Fruit fly (Drosophila melanogaster): Measurements from ENCODE around the gene ru.

- TF ChIP-seq insv (optimal IDR thresholded peaks at IDR 0.05) (no peak), ttk (optimal IDR thresholded peaks at IDR 0.05) (no peak), psq (optimal IDR thresholded peaks at IDR 0.05) (no peak), Myc (optimal IDR thresholded peaks at IDR 0.05) (no peak), h (optimal IDR thresholded peaks at IDR 0.05) (no peak)
These were observed 54.1 kb downstream of the ru start for dm6 chr3L:1424488-1424887.

Measured in Kc167 (cell line).